Worm (Caenorhabditis elegans) whole organism, early embryonic: ENCODE results near the gene B0507.2.
"Not testable (repeated sequence)": the region's sequence is repeated elsewhere in the genome, so short reads cannot be mapped to it uniquely, and the experiment has no call there.

Experiments
- hmg-4 ChIP-seq: fragments of 200-800 bp; sonication (Bioruptor generic); optimal IDR thresholded peaks from 2 replicates; lab custom pipeline; 2018; ENCODE audit warnings: mild to moderate bottlenecking, missing genetic modification characterization, missing compliant biosample characterization
- hnd-1 ChIP-seq: sonication (generic microtip); optimal IDR thresholded peaks from 2 replicates; lab custom pipeline; 2016; ENCODE audit warnings: missing genetic modification characterization, missing compliant biosample characterization
- pes-1 ChIP-seq: fragments of 200-800 bp; sonication (Bioruptor generic); IDR thresholded peaks from 2 replicates; pipeline ENCODE4 v1.3.6; 2022; ENCODE audit warnings: missing genetic modification reagents, missing genetic modification characterization, missing compliant biosample characterization
- scrt-1 ChIP-seq: fragments of 200-800 bp; sonication (Bioruptor generic); IDR thresholded peaks from 2 replicates; pipeline ENCODE4 v1.3.6; 2022; ENCODE audit warnings: missing genetic modification characterization, missing compliant biosample characterization

- TF ChIP-seq scrt-1 (GFP tag; lab: Robert Waterston, UW); pes-1 (GFP tag; lab: Robert Waterston, UW); hnd-1 (tag; lab: Kevin White, UChicago); hmg-4 (GFP tag; lab: Kevin White, UChicago): not testable (repeated sequence)
These were observed 45.7 kb downstream of the B0507.2 start, which contains the start of gene rpm-1 for ce11 chrV:8819855-8820254.
